Fruit fly (Drosophila melanogaster) whole organism, wandering third instar larva: ENCODE data around the gene CG8565.

Experiments used
- Abd-B ChIP-seq: fragments of >200 bp; optimal IDR thresholded peaks from 2 replicates; lab custom pipeline; 2017; ENCODE audit warnings: missing biosample characterization, missing genetic modification characterization
- CG32264 ChIP-seq: fragments of 200-800 bp; sonication (Bioruptor generic); optimal IDR thresholded peaks from 2 replicates; lab custom pipeline; 2016; ENCODE audit warnings: missing biosample characterization, missing genetic modification characterization
- CG9705 ChIP-seq: fragments of 200-800 bp; sonication (Bioruptor generic); optimal IDR thresholded peaks from 2 replicates; lab custom pipeline; 2018; ENCODE audit warnings: missing biosample characterization, mild to moderate bottlenecking, missing genetic modification characterization
- CrebA ChIP-seq: fragments of 200-800 bp; sonication (Bioruptor generic); optimal IDR thresholded peaks from 2 replicates; lab custom pipeline; 2016; ENCODE audit warnings: missing biosample characterization, mild to moderate bottlenecking, missing genetic modification characterization, borderline replicate concordance
- Dfd ChIP-seq: fragments of >200 bp; optimal IDR thresholded peaks from 2 replicates; lab custom pipeline; 2017; ENCODE audit warnings: missing biosample characterization, missing genetic modification characterization
- Dif ChIP-seq: fragments of 200-275, 200-300 bp; sonication (Bioruptor generic); optimal IDR thresholded peaks from 2 replicates; lab custom pipeline; 2018; ENCODE audit warnings: missing biosample characterization, missing genetic modification characterization; ENCODE audit not compliant: partially characterized antibody
- GATAd ChIP-seq: sonication (Bioruptor generic); optimal IDR thresholded peaks from 2 replicates; lab custom pipeline; 2016; ENCODE audit warnings: missing biosample characterization, missing genetic modification characterization
- HLH106 ChIP-seq: fragments of 200-800 bp; optimal IDR thresholded peaks from 3 replicates; lab custom pipeline; 2019; ENCODE audit warnings: missing biosample characterization, mild to moderate bottlenecking, missing genetic modification characterization, moderate library complexity
- Hnf4 ChIP-seq: fragments of 200-800 bp; sonication (Bioruptor generic); optimal IDR thresholded peaks from 2 replicates; lab custom pipeline; 2016; ENCODE audit warnings: missing biosample characterization, mild to moderate bottlenecking, missing genetic modification characterization
- Hr78 ChIP-seq: fragments of >200 bp; optimal IDR thresholded peaks from 2 replicates; lab custom pipeline; 2017; ENCODE audit warnings: missing biosample characterization, missing genetic modification characterization
- Hr83 ChIP-seq: fragments of 200-300 bp; sonication (Bioruptor generic); optimal IDR thresholded peaks from 2 replicates; lab custom pipeline; 2016; ENCODE audit warnings: missing biosample characterization, mild to moderate bottlenecking, missing genetic modification characterization, moderate library complexity; ENCODE audit not compliant: poor library complexity, severe bottlenecking
- Jra ChIP-seq: sonication (Bioruptor generic); optimal IDR thresholded peaks from 2 replicates; lab custom pipeline; 2016; ENCODE audit warnings: missing biosample characterization, missing genetic modification characterization
- Mio ChIP-seq: sonication (Bioruptor generic); optimal IDR thresholded peaks from 2 replicates; lab custom pipeline; 2016; ENCODE audit warnings: missing biosample characterization, missing genetic modification characterization
- Myc ChIP-seq: fragments of >200 bp; optimal IDR thresholded peaks from 2 replicates; lab custom pipeline; 2017
- N ChIP-seq: fragments of >200 bp; optimal IDR thresholded peaks from 2 replicates; lab custom pipeline; 2018; ENCODE audit warnings: missing biosample characterization, missing external identifiers, missing genetic modification characterization
- OdsH ChIP-seq: fragments of 200-800 bp; sonication (Bioruptor generic); optimal IDR thresholded peaks from 2 replicates; lab custom pipeline; 2016; ENCODE audit warnings: missing biosample characterization, mild to moderate bottlenecking, missing genetic modification characterization
- Rel ChIP-seq, 2 experiments: fragments of 200-800 bp; sonication (Bioruptor generic) in 1 of 2; optimal IDR thresholded peaks; 2 replicates in 1 of 2; 3 replicates in 1 of 2; lab custom pipeline; 2016 to 2019; ENCODE audit warnings: mild to moderate bottlenecking in 2 of 2, missing biosample characterization in 2 of 2, missing genetic modification characterization in 2 of 2, moderate library complexity in 1 of 2
- Sp1 ChIP-seq: fragments of 200-800 bp; sonication (Bioruptor generic); optimal IDR thresholded peaks from 3 replicates; lab custom pipeline; 2019; ENCODE audit warnings: missing biosample characterization, mild to moderate bottlenecking, missing genetic modification characterization, moderate library complexity
- Vsx2 ChIP-seq: fragments of 200-300, 225-300 bp; sonication (Bioruptor generic); optimal IDR thresholded peaks from 2 replicates; lab custom pipeline; 2018; ENCODE audit warnings: missing biosample characterization, missing genetic modification characterization; ENCODE audit not compliant: partially characterized antibody
- br ChIP-seq: fragments of 200-800 bp; sonication (Bioruptor generic); optimal IDR thresholded peaks from 2 replicates; lab custom pipeline; 2016; ENCODE audit warnings: missing biosample characterization, missing genetic modification characterization
- brk ChIP-seq: fragments of 200-800 bp; sonication (Bioruptor generic); optimal IDR thresholded peaks from 2 replicates; lab custom pipeline; 2016; ENCODE audit warnings: missing biosample characterization, mild to moderate bottlenecking, missing genetic modification characterization
- dl ChIP-seq, 2 experiments: fragments of 175-275, 200-275 bp in 1 of 2; fragments of 200-275 bp in 1 of 2; sonication (Bioruptor generic); optimal IDR thresholded peaks; lab custom pipeline; 2018; ENCODE audit warnings: mild to moderate bottlenecking in 2 of 2, missing biosample characterization in 2 of 2, missing genetic modification characterization in 2 of 2, moderate library complexity in 2 of 2; ENCODE audit not compliant: partially characterized antibody in 2 of 2, insufficient read depth in 1 of 2
- dmrt93B ChIP-seq: fragments of 200-800 bp; sonication (Bioruptor generic); optimal IDR thresholded peaks from 2 replicates; lab custom pipeline; 2018; ENCODE audit warnings: missing biosample characterization, mild to moderate bottlenecking, missing genetic modification characterization
- dsf ChIP-seq: sonication (Bioruptor generic); optimal IDR thresholded peaks from 2 replicates; lab custom pipeline; 2016; ENCODE audit warnings: missing biosample characterization, missing genetic modification characterization, borderline replicate concordance
- ey ChIP-seq: fragments of 200-800 bp; sonication (Bioruptor generic); optimal IDR thresholded peaks from 2 replicates; lab custom pipeline; 2016; ENCODE audit warnings: missing biosample characterization, missing genetic modification characterization
- foxo ChIP-seq, 2 experiments: fragments of 200-800 bp; sonication (Bioruptor generic); optimal IDR thresholded peaks; 2 replicates in 1 of 2; 3 replicates in 1 of 2; lab custom pipeline; 2016 to 2017; ENCODE audit warnings: missing biosample characterization in 2 of 2, missing genetic modification characterization in 2 of 2
- fru ChIP-seq: fragments of 200-800 bp; sonication (Bioruptor generic); optimal IDR thresholded peaks from 3 replicates; lab custom pipeline; 2016; ENCODE audit warnings: missing biosample characterization, mild to moderate bottlenecking, missing genetic modification characterization
- h ChIP-seq: fragments of 200-800 bp; sonication (Bioruptor generic); optimal IDR thresholded peaks from 3 replicates; lab custom pipeline; 2016; ENCODE audit warnings: missing biosample characterization, mild to moderate bottlenecking, missing genetic modification characterization
- jim ChIP-seq: fragments of 175-275, 200-325 bp; sonication (Bioruptor generic); optimal IDR thresholded peaks from 2 replicates; lab custom pipeline; 2016; ENCODE audit warnings: missing biosample characterization, mild to moderate bottlenecking, missing genetic modification characterization
- lola ChIP-seq: fragments of >200 bp; optimal IDR thresholded peaks from 2 replicates; lab custom pipeline; 2017; ENCODE audit warnings: missing biosample characterization, missing genetic modification characterization
- pan ChIP-seq: fragments of >200 bp; optimal IDR thresholded peaks from 2 replicates; lab custom pipeline; 2017
- psq ChIP-seq: fragments of 200-800 bp; sonication (Bioruptor generic); optimal IDR thresholded peaks from 3 replicates; lab custom pipeline; 2017; ENCODE audit warnings: missing biosample characterization, mild to moderate bottlenecking, missing genetic modification characterization, moderate library complexity
- rgr ChIP-seq: fragments of 200-800 bp; sonication (Bioruptor generic); optimal IDR thresholded peaks from 3 replicates; lab custom pipeline; 2016; ENCODE audit warnings: missing biosample characterization, mild to moderate bottlenecking, missing genetic modification characterization
- sage ChIP-seq: fragments of 200-800 bp; sonication (Bioruptor generic); optimal IDR thresholded peaks from 2 replicates; lab custom pipeline; 2016; ENCODE audit warnings: missing biosample characterization, mild to moderate bottlenecking, missing genetic modification characterization
- sv ChIP-seq: fragments of 200-800 bp; sonication (Bioruptor generic); optimal IDR thresholded peaks from 3 replicates; lab custom pipeline; 2016; ENCODE audit warnings: missing biosample characterization, missing genetic modification characterization
- tai ChIP-seq: sonication (Bioruptor generic); optimal IDR thresholded peaks from 2 replicates; lab custom pipeline; 2016; ENCODE audit warnings: missing biosample characterization, missing genetic modification characterization
- usp ChIP-seq: fragments of >200 bp; optimal IDR thresholded peaks from 2 replicates; lab custom pipeline; 2017; ENCODE audit warnings: missing biosample characterization, missing genetic modification characterization
- woc ChIP-seq: sonication (Bioruptor generic); optimal IDR thresholded peaks from 2 replicates; lab custom pipeline; 2016; ENCODE audit warnings: missing biosample characterization, mild to moderate bottlenecking, missing genetic modification characterization

CG8565 gene

dm6 chrX:15811666-15812614 lies 25.7 kb upstream of the CG8565 start:
- TF ChIP-seq Abd-B (GFP tag; lab: Kevin White, UChicago) (peak; percentile 41), h (GFP tag; lab: Kevin White, UChicago) (peak; percentile 46), br (peak; percentile 47), GATAd (no peak), dmrt93B (no peak), OdsH (GFP tag; lab: Kevin White, UChicago) (peak; percentile 17), ey (GFP tag; lab: Kevin White, UChicago) (peak; percentile 16), brk (GFP tag; lab: Kevin White, UChicago) (peak; percentile 66), CrebA (GFP tag; lab: Kevin White, UChicago) (peak; percentile 70), tai (GFP tag; lab: Kevin White, UChicago) (no peak), N (peak; percentile 91), Sp1 (GFP tag; lab: Kevin White, UChicago) (peak; percentile 15), Rel (GFP tag; optimal IDR thresholded peaks at IDR 0.05; lab: Kevin White, UChicago) (peak; percentile 17), Rel (tag; optimal IDR thresholded peaks at IDR 0.05; lab: Kevin White, UChicago) (peak; percentile 28), dl (GFP tag; optimal IDR thresholded peaks at IDR 0.05; lab: Kevin White, UChicago; ENCODE audit: insufficient read depth in 1 of 2, partially characterized antibody in 2 of 2) (peak; percentile 98 to 99), Vsx2 (GFP tag; lab: Kevin White, UChicago) (peak; percentile 93), jim (peak; percentile 26), usp (GFP tag; lab: Kevin White, UChicago) (no peak), fru (GFP tag; lab: Kevin White, UChicago) (peak; percentile 13), psq (GFP tag; lab: Kevin White, UChicago) (peak; percentile 65), Dfd (GFP tag; lab: Kevin White, UChicago) (no peak), CG32264 (GFP tag; lab: Kevin White, UChicago) (peak; percentile 22), Hr78 (GFP tag; lab: Kevin White, UChicago) (peak; percentile 5), Mio (GFP tag; lab: Kevin White, UChicago) (no peak), Jra (GFP tag; lab: Kevin White, UChicago) (peak; percentile 50), Myc (lab: Kevin White, UChicago) (no peak), dsf (peak; percentile 40), sage (GFP tag; lab: Kevin White, UChicago) (peak; percentile 44), Hr83 (GFP tag; lab: Kevin White, UChicago) (peak; percentile 69), Hnf4 (GFP tag; lab: Kevin White, UChicago) (peak; percentile 2), Dif (peak; percentile 99), foxo (GFP tag; optimal IDR thresholded peaks at IDR 0.05; lab: Kevin White, UChicago) (peak; percentile 15 to 53), woc (GFP tag; lab: Kevin White, UChicago) (peak; percentile 40), sv (no peak), HLH106 (tag; lab: Kevin White, UChicago) (no peak), pan (no peak), CG9705 (GFP tag; lab: Kevin White, UChicago) (no peak), lola (no peak), rgr (peak; percentile 23)

dm6 chrX:15812615-15812995 lies 25.0 kb upstream of the CG8565 start:
- no peak for TF ChIP-seq Dfd (GFP tag; lab: Kevin White, UChicago)
- no peak for TF ChIP-seq h (GFP tag; lab: Kevin White, UChicago)
- TF ChIP-seq tai (GFP tag; lab: Kevin White, UChicago): no peak
- no peak for TF ChIP-seq OdsH (GFP tag; lab: Kevin White, UChicago)
- no peak for TF ChIP-seq fru (GFP tag; lab: Kevin White, UChicago)
- TF ChIP-seq Hr83 (GFP tag; lab: Kevin White, UChicago): no peak
- TF ChIP-seq Mio (GFP tag; lab: Kevin White, UChicago): no peak
- no peak for TF ChIP-seq dsf
- TF ChIP-seq Myc (lab: Kevin White, UChicago): no peak
- TF ChIP-seq GATAd: no peak
- TF ChIP-seq sv: no peak
